Fruit fly (Drosophila melanogaster) whole organism, adult: ENCODE data around the gene CG13449.

Source experiments
- CG11617 ChIP-seq: fragments of 200-800 bp; sonication (Bioruptor generic); optimal IDR thresholded peaks from 2 replicates; lab custom pipeline; 2017; ENCODE audit warnings: mild to moderate bottlenecking, missing biosample characterization, missing genetic modification reagents, missing genetic modification characterization
- CG12768 ChIP-seq: fragments of 200-800 bp; sonication (Bioruptor generic); optimal IDR thresholded peaks from 2 replicates; lab custom pipeline; 2017; ENCODE audit warnings: missing biosample characterization, missing genetic modification characterization, mild to moderate bottlenecking, moderate library complexity, missing genetic modification reagents
- CG14711 ChIP-seq: fragments of 200-800 bp; sonication (Bioruptor generic); optimal IDR thresholded peaks from 2 replicates; lab custom pipeline; 2018; ENCODE audit warnings: missing biosample characterization, mild to moderate bottlenecking, missing genetic modification characterization, moderate library complexity
- CG1620 ChIP-seq: fragments of 200-800 bp; sonication (Bioruptor generic); optimal IDR thresholded peaks from 2 replicates; lab custom pipeline; 2016; ENCODE audit warnings: missing biosample characterization, missing genetic modification characterization
- CG33017 ChIP-seq: fragments of 200-800 bp; sonication (Bioruptor generic); optimal IDR thresholded peaks from 2 replicates; lab custom pipeline; 2018; ENCODE audit warnings: missing biosample characterization, mild to moderate bottlenecking, missing genetic modification characterization, moderate library complexity
- CG5204 ChIP-seq: fragments of 200-800 bp; sonication (Bioruptor generic); optimal IDR thresholded peaks from 2 replicates; lab custom pipeline; 2016; ENCODE audit warnings: missing biosample characterization, missing genetic modification characterization
- CG7045 ChIP-seq: fragments of 200-800 bp; sonication (Bioruptor generic); optimal IDR thresholded peaks from 2 replicates; lab custom pipeline; 2017; ENCODE audit warnings: missing biosample characterization, mild to moderate bottlenecking, missing genetic modification characterization
- Clk ChIP-seq: fragments of 200-800 bp; sonication (Bioruptor generic); optimal IDR thresholded peaks from 2 replicates; lab custom pipeline; 2017; ENCODE audit warnings: missing biosample characterization, missing genetic modification characterization
- Crg-1 ChIP-seq: fragments of 200-800 bp; sonication (Bioruptor generic); optimal IDR thresholded peaks from 2 replicates; lab custom pipeline; 2016; ENCODE audit warnings: missing biosample characterization, missing genetic modification characterization
- Hr96 ChIP-seq: fragments of 200-800 bp; sonication (Bioruptor generic); optimal IDR thresholded peaks from 2 replicates; lab custom pipeline; 2016; ENCODE audit warnings: missing biosample characterization, missing genetic modification characterization
- bab1 ChIP-seq: fragments of 200-800 bp; sonication (Bioruptor generic); optimal IDR thresholded peaks from 3 replicates; lab custom pipeline; 2019; ENCODE audit warnings: missing biosample characterization, mild to moderate bottlenecking, missing genetic modification characterization, moderate library complexity
- cic ChIP-seq: fragments of 200-800 bp; sonication (Bioruptor generic); optimal IDR thresholded peaks from 2 replicates; lab custom pipeline; 2017; ENCODE audit warnings: missing biosample characterization, mild to moderate bottlenecking, missing genetic modification characterization, moderate library complexity
- cnc ChIP-seq, 2 experiments: fragments of >200 bp; optimal IDR thresholded peaks; 2 replicates each; lab custom pipeline; 2017
- kay ChIP-seq: fragments of 200-800 bp; sonication (Bioruptor generic); peaks from one replicate; lab custom pipeline; 2016; ENCODE audit warnings: missing biosample characterization, missing genetic modification characterization, borderline replicate concordance
- ovo ChIP-seq: fragments of 200-800 bp; sonication (Bioruptor generic); optimal IDR thresholded peaks from 2 replicates; lab custom pipeline; 2016; ENCODE audit warnings: missing biosample characterization, missing genetic modification characterization
- pad ChIP-seq: fragments of 200-800 bp; sonication (Bioruptor generic); optimal IDR thresholded peaks from 3 replicates; lab custom pipeline; 2017; ENCODE audit warnings: missing biosample characterization, missing genetic modification characterization, mild to moderate bottlenecking, moderate library complexity, missing genetic modification reagents
- tj ChIP-seq: fragments of 200-800 bp; sonication (Bioruptor generic); optimal IDR thresholded peaks from 3 replicates; lab custom pipeline; 2017; ENCODE audit warnings: missing biosample characterization, mild to moderate bottlenecking, missing genetic modification characterization, moderate library complexity
- toe ChIP-seq: fragments of 200-800 bp; sonication (Bioruptor generic); optimal IDR thresholded peaks from 2 replicates; lab custom pipeline; 2016; ENCODE audit warnings: missing biosample characterization, missing genetic modification characterization

Gene CG13449

DNA sequence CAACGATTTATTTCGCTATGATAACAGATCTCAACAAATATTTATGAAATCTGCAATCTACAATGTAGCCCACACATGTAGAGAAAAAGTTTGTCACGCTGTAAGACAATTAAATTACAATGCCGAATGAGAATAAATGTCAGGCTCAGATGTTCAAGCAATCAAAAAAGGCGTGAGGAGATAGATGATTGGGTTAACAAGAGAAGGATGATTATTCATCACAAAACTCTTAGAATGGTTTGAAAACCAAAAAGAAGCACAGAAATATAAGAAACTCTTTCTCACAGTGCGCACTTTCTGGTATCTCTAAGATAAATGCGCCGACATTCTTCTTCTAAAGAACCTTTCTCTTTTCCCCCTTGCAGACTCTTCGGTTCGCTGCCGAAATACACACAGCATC, 12.6 kb downstream of the CG13449 start:
- TF ChIP-seq cic (GFP tag; lab: Kevin White, UChicago) (no peak), kay (GFP tag; lab: Kevin White, UChicago) (peak; percentile 31), tj (GFP tag; lab: Kevin White, UChicago) (no peak)

DNA sequence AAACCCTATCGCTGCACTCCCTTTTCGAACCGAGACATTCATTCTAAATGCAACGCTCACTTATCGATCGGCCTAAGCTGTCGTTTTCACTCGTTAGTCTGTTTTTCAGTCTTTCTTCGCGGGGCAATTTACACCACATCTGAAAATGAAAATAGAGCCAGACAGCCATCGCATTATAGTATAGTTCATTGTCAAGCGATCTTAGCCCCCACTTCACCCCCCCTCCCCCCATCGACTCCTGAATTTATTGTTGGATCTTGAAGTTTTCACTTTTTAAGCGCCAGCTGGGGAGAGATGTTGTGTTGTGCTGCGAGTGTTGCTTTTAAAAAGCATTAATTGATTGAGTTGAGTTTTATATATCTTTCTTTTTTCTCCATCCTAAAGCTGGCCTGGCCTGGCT, 13.4 kb downstream of the CG13449 start:
- TF ChIP-seq Crg-1 (GFP tag; lab: Kevin White, UChicago) (no peak), Hr96 (no peak), tj (GFP tag; lab: Kevin White, UChicago) (no peak), CG33017 (no peak), kay (GFP tag; lab: Kevin White, UChicago) (no peak), CG14711 (tag; lab: Kevin White, UChicago) (no peak), CG12768 (no peak), bab1 (GFP tag; lab: Kevin White, UChicago) (no peak), pad (GFP tag; lab: Kevin White, UChicago) (no peak), CG5204 (GFP tag; lab: Kevin White, UChicago) (no peak), ovo (GFP tag; lab: Kevin White, UChicago) (no peak), toe (GFP tag; lab: Kevin White, UChicago) (no peak), cic (GFP tag; lab: Kevin White, UChicago) (no peak)

DNA sequence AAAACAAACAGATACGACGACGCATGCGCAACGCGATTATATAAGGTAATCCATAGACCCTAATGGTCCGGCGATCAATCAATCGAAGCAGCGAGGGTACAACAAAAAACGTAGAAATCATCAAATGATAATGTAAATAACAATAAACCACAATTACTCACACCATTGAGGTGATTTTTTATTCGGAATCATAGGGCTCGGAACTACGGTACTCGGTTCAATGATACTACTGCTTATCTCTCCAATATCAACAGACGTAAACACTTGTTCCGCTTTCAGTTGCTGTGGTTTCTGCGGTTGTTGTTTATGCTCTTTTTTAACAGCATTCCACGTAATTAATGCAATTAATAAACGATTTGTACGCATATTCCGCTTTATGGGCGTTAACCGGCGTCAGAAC, 14.7 kb downstream of the CG13449 start:
- TF ChIP-seq CG14711 (tag; lab: Kevin White, UChicago) (no peak), Hr96 (no peak), Clk (GFP tag; lab: Kevin White, UChicago) (no peak), bab1 (GFP tag; lab: Kevin White, UChicago) (no peak), CG1620 (GFP tag; lab: Kevin White, UChicago) (no peak), CG5204 (GFP tag; lab: Kevin White, UChicago) (no peak), CG12768 (no peak), cnc (optimal IDR thresholded peaks at IDR 0.05; lab: Kevin White, UChicago) (no peak)

DNA sequence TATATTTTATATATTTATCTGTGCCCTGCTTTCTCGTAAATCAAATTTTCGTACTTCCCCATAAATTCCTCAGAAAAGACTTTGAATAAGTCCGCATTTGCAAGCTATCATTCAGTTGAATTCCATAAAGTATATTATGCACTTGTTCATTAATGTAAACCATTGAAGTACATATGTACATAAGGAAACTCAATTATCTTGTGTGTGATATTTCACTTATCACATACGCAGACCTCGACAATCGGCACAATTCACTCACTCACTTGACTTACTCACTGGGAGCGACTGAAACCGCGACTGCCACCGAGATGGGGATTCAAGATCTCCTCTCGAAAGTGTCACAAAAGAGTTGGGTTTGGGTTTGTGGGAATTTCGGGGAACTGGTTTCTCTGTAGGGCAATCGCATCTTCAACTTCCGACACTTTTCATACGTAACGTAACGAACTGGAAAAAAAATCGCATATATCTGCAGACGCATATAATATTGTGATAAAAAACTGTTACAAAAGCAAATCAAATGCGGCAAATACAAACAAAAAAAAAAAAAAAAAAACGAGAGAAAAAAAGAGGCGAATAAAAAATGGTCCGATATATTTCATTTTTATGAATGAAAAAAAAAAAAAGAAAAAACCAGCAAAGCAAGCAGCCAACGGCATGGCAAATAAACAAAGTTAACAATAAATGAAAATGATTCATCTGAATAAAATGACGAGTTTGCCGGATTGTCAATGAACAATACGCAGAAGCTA, 15.4 kb downstream of the CG13449 start:
- TF ChIP-seq ovo (GFP tag; lab: Kevin White, UChicago) (no peak), tj (GFP tag; lab: Kevin White, UChicago) (no peak), CG7045 (GFP tag; lab: Kevin White, UChicago) (no peak), Clk (GFP tag; lab: Kevin White, UChicago) (no peak), kay (GFP tag; lab: Kevin White, UChicago) (peak; percentile 78)

DNA sequence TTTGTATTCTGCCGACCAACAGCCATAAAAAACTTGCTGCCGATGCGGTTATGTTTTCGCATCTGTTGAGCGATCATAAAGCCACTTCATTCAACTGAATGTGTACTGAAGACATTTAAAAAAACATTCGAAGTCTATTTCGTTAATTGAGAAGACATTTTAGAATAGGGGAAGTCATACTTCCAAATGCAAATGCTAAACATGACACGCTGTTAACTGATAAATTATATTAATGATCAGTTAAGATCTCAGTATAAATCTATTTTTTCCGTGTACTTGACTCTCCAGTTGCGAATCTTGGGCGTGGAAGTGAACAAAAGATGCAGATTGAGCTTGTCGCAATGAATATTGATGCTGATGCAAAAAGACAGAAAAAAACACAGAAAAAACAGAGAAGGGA, 16.6 kb downstream of the CG13449 start:
- TF ChIP-seq tj (GFP tag; lab: Kevin White, UChicago) (peak; percentile 70), CG12768 (no peak)

DNA sequence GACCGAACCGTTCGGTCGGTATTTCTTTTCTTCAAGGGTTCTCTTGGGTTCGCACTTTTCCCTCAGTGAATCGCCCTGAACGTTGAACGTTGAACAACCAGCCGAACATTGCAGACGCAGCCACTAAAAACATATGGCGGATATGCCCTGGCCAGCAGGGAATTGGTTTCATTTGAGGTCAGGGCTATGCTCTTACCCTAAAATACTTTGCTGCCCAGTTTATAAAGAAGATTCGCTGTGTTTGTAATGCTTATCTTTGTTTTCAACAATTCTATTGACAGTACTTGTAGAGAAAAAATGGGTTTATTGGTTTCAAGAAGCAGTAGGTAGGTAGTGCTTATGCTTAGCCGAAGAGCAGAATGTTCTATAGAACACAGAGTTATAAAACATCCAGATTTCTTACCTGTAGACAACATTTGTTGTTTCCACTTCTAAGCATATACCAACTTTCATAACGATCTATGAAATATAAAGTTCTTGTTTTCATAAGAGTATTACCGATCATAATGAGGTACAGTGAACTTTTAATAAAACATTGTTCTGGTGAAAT, 17.4 kb downstream of the CG13449 start:
- no peak for TF ChIP-seq cic (GFP tag; lab: Kevin White, UChicago)
- TF ChIP-seq CG7045 (GFP tag; lab: Kevin White, UChicago), result no peak
- TF ChIP-seq CG12768, result peak; percentile 35

DNA sequence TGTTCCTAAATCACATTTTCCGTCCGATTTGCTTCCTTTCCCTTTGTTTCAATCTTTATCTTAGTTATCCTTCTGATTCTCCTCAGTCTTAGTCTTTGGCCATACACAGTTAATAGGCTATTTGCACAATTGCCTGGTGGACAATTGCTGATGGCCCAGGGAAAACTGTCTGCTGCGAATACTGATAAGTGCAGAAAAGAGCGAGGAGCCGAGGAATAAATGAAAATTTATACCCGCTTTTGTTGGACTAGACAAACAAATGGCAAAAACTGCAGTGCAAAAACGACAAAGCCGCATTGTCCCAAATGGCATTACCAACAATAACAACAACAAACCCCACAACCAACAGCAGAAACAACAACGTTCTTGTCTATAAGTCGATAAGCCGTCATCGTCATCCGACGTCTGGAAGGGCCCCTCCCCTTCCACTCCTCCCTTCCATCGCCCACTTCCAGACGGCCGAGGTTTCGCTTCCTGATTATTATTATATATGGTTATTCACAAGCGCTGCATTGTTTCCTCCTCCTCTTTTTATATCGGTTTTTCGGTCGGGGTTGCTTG, 18.5 kb downstream of the CG13449 start:
- TF ChIP-seq CG1620 (GFP tag; lab: Kevin White, UChicago) (no peak), kay (GFP tag; lab: Kevin White, UChicago) (peak; percentile 8), CG12768 (peak; percentile 4)

DNA sequence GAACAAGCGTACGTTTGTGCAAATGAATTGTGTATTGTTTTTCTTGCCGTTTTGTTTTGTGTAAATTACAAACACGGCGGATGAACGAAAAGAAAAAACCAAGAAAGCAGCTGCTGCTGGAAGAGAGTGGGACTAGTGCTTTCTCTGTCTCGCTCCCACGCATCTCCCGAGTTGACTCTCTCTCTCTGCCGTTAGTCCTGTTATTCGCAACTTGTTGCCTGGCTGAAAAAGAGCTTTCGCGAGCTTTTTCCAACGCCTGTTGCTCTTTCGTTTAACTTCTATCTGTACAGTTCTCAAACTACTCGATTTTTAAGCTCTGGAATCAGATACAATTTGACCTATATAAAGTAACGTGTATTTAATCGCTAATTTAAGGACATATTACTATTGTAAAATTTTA, 19.2 kb downstream of the CG13449 start:
- no peak for TF ChIP-seq CG11617 (GFP tag; lab: Kevin White, UChicago)
- TF ChIP-seq ovo (GFP tag; lab: Kevin White, UChicago), result peak; percentile 17
